ENCODE assay signal across 2 worm cellular contexts in the genomic region with DNA sequence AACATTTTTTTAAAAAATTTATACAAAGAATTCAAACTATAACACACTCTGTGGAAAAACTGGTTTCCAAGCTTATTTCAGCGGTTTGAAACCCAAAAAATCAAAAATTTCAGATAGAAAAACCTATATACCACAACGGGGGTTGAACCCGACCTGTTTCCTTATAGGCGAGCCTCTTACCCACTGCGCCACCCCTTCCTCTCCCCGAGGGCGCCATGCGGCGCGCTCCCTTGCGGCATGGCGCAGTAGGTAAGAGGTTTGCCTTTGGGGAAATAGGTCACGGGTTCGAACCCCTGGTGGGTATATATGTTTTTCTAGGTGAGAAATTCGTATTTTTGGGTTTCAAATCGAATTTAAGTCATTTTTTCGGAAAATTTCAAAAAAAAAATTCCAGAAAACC.
TF ChIP-seq lines count a peak whose summit lies in the region.

No protein-coding gene starts in this region.

TF ChIP-seq in whole organism, L4 larva, 104 proteins besides CTCF, POLR2A, EP300 and RAD21:
- no peak for TF ChIP-seq hlh-30 (tag; optimal IDR thresholded peaks at IDR 0.05; lab: Kevin White, UChicago; ENCODE audit: insufficient read depth)
- TF ChIP-seq daf-12 (tag; optimal IDR thresholded peaks at IDR 0.05; lab: Kevin White, UChicago): no peak
- TF ChIP-seq F26F4.8 (GFP tag; conservative IDR thresholded peaks at IDR 0.05; lab: Robert Waterston, UW): 0 out of 2 replicates have a peak, but pooled peaks have one; percentile 52
- 0 out of 2 replicates have a peak, but pooled peaks have one; percentile 45 for TF ChIP-seq dmd-9 (GFP tag; IDR thresholded peaks at IDR 0.05; lab: Robert Waterston, UW)
- no peak for TF ChIP-seq dmd-6 (GFP tag; IDR thresholded peaks at IDR 0.05; lab: Robert Waterston, UW)
- peak; percentile 61 for TF ChIP-seq set-16 (GFP tag; IDR thresholded peaks at IDR 0.05; lab: Robert Waterston, UW)
- TF ChIP-seq ztf-7 (tag; optimal IDR thresholded peaks at IDR 0.05; lab: Kevin White, UChicago): no peak
- TF ChIP-seq dpl-1 (GFP tag; optimal IDR thresholded peaks at IDR 0.05; lab: Kevin White, UChicago): no peak
- no peak for TF ChIP-seq F44E2.7 (GFP tag; IDR thresholded peaks at IDR 0.05; lab: Robert Waterston, UW)
- no peak for TF ChIP-seq ctbp-1 (GFP tag; IDR thresholded peaks at IDR 0.05; lab: Robert Waterston, UW)
- no peak for TF ChIP-seq skn-1 (tag; optimal IDR thresholded peaks at IDR 0.05; lab: Kevin White, UChicago)
- no peak for TF ChIP-seq aly-2 (tag; optimal IDR thresholded peaks at IDR 0.05; lab: Kevin White, UChicago)
- TF ChIP-seq vab-7 (GFP tag; IDR thresholded peaks at IDR 0.05; lab: Robert Waterston, UW): 0 out of 2 replicates have a peak, but pooled peaks have one; percentile 33
- no peak for TF ChIP-seq Y48G9A.11 (GFP tag; IDR thresholded peaks at IDR 0.05; lab: Robert Waterston, UW)

TF ChIP-seq in whole organism, late embryonic, 69 proteins besides CTCF, POLR2A, EP300 and RAD21:
- no peak for TF ChIP-seq madf-2 (tag; optimal IDR thresholded peaks at IDR 0.05; lab: Kevin White, UChicago)
- TF ChIP-seq pha-2 (tag; optimal IDR thresholded peaks at IDR 0.05; lab: Kevin White, UChicago): peak; percentile 30
